Worm (Caenorhabditis elegans) whole organism, midembryonic: ENCODE measurements around the gene K09C4.10.

ENCODE experiments used
- T22C8.4 ChIP-seq: fragments of 200-800 bp; sonication (Bioruptor generic); IDR thresholded peaks from 2 replicates; pipeline ENCODE4 v1.3.6; 2022; ENCODE audit warnings: missing genetic modification characterization, missing compliant biosample characterization
- cog-1 ChIP-seq: sonication (generic microtip); optimal IDR thresholded peaks from 2 replicates; lab custom pipeline; 2016; ENCODE audit warnings: missing genetic modification characterization, missing compliant biosample characterization
- flt-1 ChIP-seq: fragments of 200-800 bp; sonication (Bioruptor generic); IDR thresholded peaks from 2 replicates; pipeline ENCODE4 v1.3.6; 2022; ENCODE audit warnings: missing genetic modification characterization, missing compliant biosample characterization
- klf-2 ChIP-seq: fragments of 200-800 bp; sonication (Bioruptor generic); conservative IDR thresholded peaks from 2 replicates; pipeline ENCODE4 v1.3.6; 2022; ENCODE audit warnings: missing genetic modification reagents, missing genetic modification characterization, missing compliant biosample characterization
- med-1 ChIP-seq: sonication (generic microtip); optimal IDR thresholded peaks from 2 replicates; lab custom pipeline; 2017; ENCODE audit warnings: missing genetic modification characterization, mild to moderate bottlenecking, missing compliant biosample characterization, antibody characterized with exemption, missing genetic modification reagents; ENCODE audit not compliant: insufficient read depth
- ref-1 ChIP-seq: fragments of 200-800 bp; sonication (Bioruptor generic); conservative IDR thresholded peaks from 2 replicates; pipeline ENCODE4 v1.3.6; 2022; ENCODE audit warnings: missing genetic modification reagents, missing genetic modification characterization, missing compliant biosample characterization
- tab-1 ChIP-seq: fragments of 200-800 bp; sonication (Bioruptor generic); IDR thresholded peaks from 2 replicates; pipeline ENCODE4 v1.3.6; 2022; ENCODE audit warnings: missing genetic modification characterization, missing compliant biosample characterization
- ztf-23 ChIP-seq: fragments of 200-800 bp; sonication (Bioruptor generic); IDR thresholded peaks from 2 replicates; pipeline ENCODE4 v1.3.6; 2022; ENCODE audit warnings: missing genetic modification reagents, missing genetic modification characterization, missing compliant biosample characterization
- ztf-29 ChIP-seq: fragments of 200-800 bp; sonication (Bioruptor generic); IDR thresholded peaks from 2 replicates; pipeline ENCODE4 v1.3.6; 2022; ENCODE audit warnings: missing genetic modification reagents, missing genetic modification characterization, missing compliant biosample characterization

Gene K09C4.10

ce11 chrX:3250481-3251091, 29.4 kb downstream of the K09C4.10 start, which contains the start of gene pqn-37:
Gene pqn-37 (minus strand): TSS chrX:3250531.
- TF ChIP-seq klf-2 (GFP tag; lab: Robert Waterston, UW) (no peak), cog-1 (tag; lab: Kevin White, UChicago) (no peak), ztf-23 (GFP tag; lab: Robert Waterston, UW) (no peak), flt-1 (GFP tag; lab: Robert Waterston, UW) (no peak), med-1 (no peak), tab-1 (no peak), ztf-29 (no peak), T22C8.4 (GFP tag; lab: Robert Waterston, UW) (no peak), ref-1 (GFP tag; lab: Robert Waterston, UW) (no peak)

ce11 chrX:3247768-3248167, 32.3 kb downstream of the K09C4.10 start:
- TF ChIP-seq ztf-23 (GFP tag; lab: Robert Waterston, UW) (no peak), T22C8.4 (GFP tag; lab: Robert Waterston, UW) (no peak), tab-1 (no peak), med-1 (no peak), ztf-29 (no peak), klf-2 (GFP tag; lab: Robert Waterston, UW) (no peak)

- TF ChIP-seq ztf-29 (no peak), ref-1 (GFP tag; lab: Robert Waterston, UW) (no peak), cog-1 (tag; lab: Kevin White, UChicago) (peak; percentile 41), med-1 (no peak)
Measured at ce11 chrX:3245812-3246211, 34.2 kb downstream of the K09C4.10 start, which contains the start of gene F40F4.7. Gene F40F4.7 (minus strand): TSS chrX:3245933.

- TF ChIP-seq ztf-29: no peak
- no peak for TF ChIP-seq ztf-23 (GFP tag; lab: Robert Waterston, UW)
- TF ChIP-seq T22C8.4 (GFP tag; lab: Robert Waterston, UW): no peak
- TF ChIP-seq tab-1: no peak
- no peak for TF ChIP-seq ref-1 (GFP tag; lab: Robert Waterston, UW)
- TF ChIP-seq flt-1 (GFP tag; lab: Robert Waterston, UW): no peak
- no peak for TF ChIP-seq cog-1 (tag; lab: Kevin White, UChicago)
- TF ChIP-seq klf-2 (GFP tag; lab: Robert Waterston, UW): no peak
- no peak for TF ChIP-seq med-1
Measured at ce11 chrX:3244402-3244801, 35.6 kb downstream of the K09C4.10 start.

ce11 chrX:3243614-3244013, 36.4 kb downstream of the K09C4.10 start, which contains the start of gene irg-7:
Gene irg-7 (minus strand): TSS chrX:3243636.
- no peak for TF ChIP-seq ztf-23 (GFP tag; lab: Robert Waterston, UW)
- no peak for TF ChIP-seq T22C8.4 (GFP tag; lab: Robert Waterston, UW)
- no peak for TF ChIP-seq tab-1
- TF ChIP-seq flt-1 (GFP tag; lab: Robert Waterston, UW): no peak
- TF ChIP-seq cog-1 (tag; lab: Kevin White, UChicago): no peak

- TF ChIP-seq ztf-23 (GFP tag; lab: Robert Waterston, UW) (no peak), ztf-29 (no peak), cog-1 (tag; lab: Kevin White, UChicago) (no peak), klf-2 (GFP tag; lab: Robert Waterston, UW) (no peak), med-1 (no peak), ref-1 (GFP tag; lab: Robert Waterston, UW) (no peak), T22C8.4 (GFP tag; lab: Robert Waterston, UW) (no peak), flt-1 (GFP tag; lab: Robert Waterston, UW) (no peak)
Measured at ce11 chrX:3235358-3235816, 44.6 kb downstream of the K09C4.10 start, which contains the start of gene F28B4.3. Gene F28B4.3 (minus strand): TSS chrX:3235408.

- TF ChIP-seq tab-1: no peak
- no peak for TF ChIP-seq ztf-23 (GFP tag; lab: Robert Waterston, UW)
- TF ChIP-seq med-1: no peak
- TF ChIP-seq cog-1 (tag; lab: Kevin White, UChicago): no peak
Measured at ce11 chrX:3230575-3230974, 49.5 kb downstream of the K09C4.10 start.

ce11 chrX:3228701-3229100, 51.3 kb downstream of the K09C4.10 start:
- TF ChIP-seq ztf-23 (GFP tag; lab: Robert Waterston, UW): no peak
- no peak for TF ChIP-seq T22C8.4 (GFP tag; lab: Robert Waterston, UW)
- TF ChIP-seq ref-1 (GFP tag; lab: Robert Waterston, UW): no peak
- TF ChIP-seq flt-1 (GFP tag; lab: Robert Waterston, UW): no peak
- TF ChIP-seq cog-1 (tag; lab: Kevin White, UChicago): no peak
- TF ChIP-seq klf-2 (GFP tag; lab: Robert Waterston, UW): no peak
- no peak for TF ChIP-seq tab-1
- no peak for TF ChIP-seq ztf-29

ce11 chrX:3226348-3227229, 53.4 kb downstream of the K09C4.10 start:
- no peak for TF ChIP-seq ref-1 (GFP tag; lab: Robert Waterston, UW)
- TF ChIP-seq klf-2 (GFP tag; lab: Robert Waterston, UW): no peak
- no peak for TF ChIP-seq ztf-23 (GFP tag; lab: Robert Waterston, UW)
- no peak for TF ChIP-seq flt-1 (GFP tag; lab: Robert Waterston, UW)
- TF ChIP-seq T22C8.4 (GFP tag; lab: Robert Waterston, UW): no peak
- TF ChIP-seq med-1: no peak
- no peak for TF ChIP-seq tab-1
- no peak for TF ChIP-seq ztf-29
- TF ChIP-seq cog-1 (tag; lab: Kevin White, UChicago): no peak
